Fruit fly (Drosophila melanogaster) whole organism, embryonic: Measurements from ENCODE around the gene CG7985.
A peak's percentile ranks its signal among the peaks of the same experiment; 100 is the strongest.

Experiments
- Atf-2 ChIP-seq: fragments of 200-800 bp; sonication (Bioruptor generic); optimal IDR thresholded peaks from 2 replicates; lab custom pipeline; 2016; ENCODE audit warnings: missing biosample characterization, missing genetic modification characterization
- Atf6 ChIP-seq: fragments of 200-800 bp; sonication (Bioruptor generic); IDR thresholded peaks from 2 replicates; pipeline ENCODE4 v1.3.6; 2022; ENCODE audit warnings: missing biosample characterization, missing genetic modification characterization
- CG10209 ChIP-seq: fragments of 200-800 bp; sonication (Bioruptor generic); optimal IDR thresholded peaks from 3 replicates; lab custom pipeline; 2017; ENCODE audit warnings: missing biosample characterization, mild to moderate bottlenecking, missing genetic modification characterization, missing genetic modification reagents
- CG10959 ChIP-seq: fragments of 200-800 bp; sonication (Bioruptor generic); IDR thresholded peaks from 2 replicates; pipeline ENCODE4 v1.3.6; 2022; ENCODE audit warnings: missing biosample characterization, missing genetic modification characterization
- CG10979 ChIP-seq: fragments of 200-800 bp; sonication (Bioruptor generic); optimal IDR thresholded peaks from 2 replicates; lab custom pipeline; 2018; ENCODE audit warnings: missing biosample characterization, mild to moderate bottlenecking, missing genetic modification characterization, moderate library complexity
- CG12155 ChIP-seq: fragments of 200-800 bp; sonication (Bioruptor generic); optimal IDR thresholded peaks from 3 replicates; lab custom pipeline; 2016; ENCODE audit warnings: missing biosample characterization, missing genetic modification characterization
- CG13624 ChIP-seq: fragments of 200-800 bp; sonication (Bioruptor generic); optimal IDR thresholded peaks from 2 replicates; lab custom pipeline; 2016; ENCODE audit warnings: missing biosample characterization, missing genetic modification characterization
- CG14667 ChIP-seq: fragments of 200-800 bp; sonication (Bioruptor generic); IDR thresholded peaks from 2 replicates; pipeline ENCODE4 v1.3.6; 2022; ENCODE audit warnings: missing biosample characterization, missing genetic modification characterization
- CG1529 ChIP-seq: fragments of 200-800 bp; sonication (Bioruptor generic); optimal IDR thresholded peaks from 3 replicates; lab custom pipeline; 2018; ENCODE audit warnings: missing biosample characterization, missing genetic modification characterization
- CG16815 ChIP-seq: fragments of 200-800 bp; sonication (Bioruptor generic); optimal IDR thresholded peaks from 3 replicates; lab custom pipeline; 2017; ENCODE audit warnings: missing biosample characterization, mild to moderate bottlenecking, missing genetic modification characterization
- CG17328 ChIP-seq: fragments of 200-800 bp; sonication (Bioruptor generic); IDR thresholded peaks from 2 replicates; pipeline ENCODE4 v1.3.6; 2022; ENCODE audit warnings: missing biosample characterization, missing genetic modification characterization
- CG17568 ChIP-seq: fragments of 200-800 bp; sonication (Bioruptor generic); optimal IDR thresholded peaks from 2 replicates; lab custom pipeline; 2018; ENCODE audit warnings: missing biosample characterization, mild to moderate bottlenecking, missing genetic modification characterization, moderate library complexity
- CG30020 ChIP-seq: fragments of 200-800 bp; optimal IDR thresholded peaks from 2 replicates; lab custom pipeline; 2019; ENCODE audit warnings: missing biosample characterization, mild to moderate bottlenecking, missing genetic modification characterization, moderate library complexity
- CG31224 ChIP-seq: fragments of 200-800 bp; sonication (Bioruptor generic); IDR thresholded peaks from 2 replicates; pipeline ENCODE4 v1.3.6; 2022; ENCODE audit warnings: missing biosample characterization, missing genetic modification characterization
- CG4328 ChIP-seq: fragments of 200-800 bp; sonication (Bioruptor generic); optimal IDR thresholded peaks from 3 replicates; lab custom pipeline; 2017; ENCODE audit warnings: missing biosample characterization, missing genetic modification reagents, missing genetic modification characterization
- CG6175 ChIP-seq: fragments of 200-800 bp; sonication (Bioruptor generic); IDR thresholded peaks from 3 replicates; pipeline ENCODE4 v1.3.6; 2022; ENCODE audit warnings: missing biosample characterization, missing genetic modification characterization
- CG7372 ChIP-seq: fragments of 200-800 bp; sonication (Bioruptor generic); IDR thresholded peaks from 2 replicates; pipeline ENCODE4 v1.3.6; 2022; ENCODE audit warnings: missing biosample characterization, missing genetic modification characterization
- CG7786 ChIP-seq: fragments of 200-800 bp; sonication (Bioruptor generic); optimal IDR thresholded peaks from 2 replicates; lab custom pipeline; 2016; ENCODE audit warnings: missing biosample characterization, missing genetic modification characterization
- CG8388 ChIP-seq: fragments of 200-800 bp; sonication (Bioruptor generic); optimal IDR thresholded peaks from 2 replicates; lab custom pipeline; 2019; ENCODE audit warnings: missing biosample characterization, mild to moderate bottlenecking, missing genetic modification characterization, moderate library complexity
- Hey ChIP-seq: fragments of 200-800 bp; sonication (Bioruptor generic); optimal IDR thresholded peaks from 3 replicates; lab custom pipeline; 2018; ENCODE audit warnings: missing biosample characterization, mild to moderate bottlenecking, missing genetic modification characterization
- Med ChIP-seq: fragments of 200-800 bp; sonication (Bioruptor generic); peaks from one replicate; lab custom pipeline; 2016; ENCODE audit warnings: missing biosample characterization, missing genetic modification characterization, mild to moderate bottlenecking, inconsistent platforms, moderate library complexity
- Mes4 ChIP-seq: fragments of 200-800 bp; sonication (Bioruptor generic); optimal IDR thresholded peaks from 2 replicates; lab custom pipeline; 2016; ENCODE audit warnings: missing biosample characterization, missing genetic modification characterization
- Nf-YB ChIP-seq: fragments of 200-800 bp; sonication (Bioruptor generic); optimal IDR thresholded peaks from 3 replicates; lab custom pipeline; 2019; ENCODE audit warnings: missing biosample characterization, mild to moderate bottlenecking, missing genetic modification characterization, moderate library complexity
- NfI ChIP-seq: fragments of 200-800 bp; sonication (Bioruptor generic); optimal IDR thresholded peaks from 3 replicates; lab custom pipeline; 2018; ENCODE audit warnings: missing biosample characterization, mild to moderate bottlenecking, missing genetic modification characterization, moderate library complexity
- Rx ChIP-seq: fragments of 200-800 bp; sonication (Bioruptor generic); IDR thresholded peaks from 2 replicates; pipeline ENCODE4 v1.3.6; 2022; ENCODE audit warnings: missing biosample characterization, missing genetic modification characterization
- Scr ChIP-seq: fragments of 200-800 bp; sonication (Bioruptor generic); IDR thresholded peaks from 2 replicates; pipeline ENCODE4 v1.3.6; 2022; ENCODE audit warnings: missing biosample characterization, missing genetic modification characterization; ENCODE audit not compliant: partially characterized antibody
- Vsx1 ChIP-seq: fragments of 200-800 bp; sonication (Bioruptor generic); optimal IDR thresholded peaks from 2 replicates; lab custom pipeline; 2017; ENCODE audit warnings: missing biosample characterization, mild to moderate bottlenecking, missing genetic modification characterization, missing genetic modification reagents
- ab ChIP-seq: fragments of 200-800 bp; sonication (Bioruptor generic); optimal IDR thresholded peaks from 2 replicates; lab custom pipeline; 2016; ENCODE audit warnings: missing biosample characterization, missing genetic modification characterization
- chinmo ChIP-seq: fragments of 200-800 bp; sonication (Bioruptor generic); IDR thresholded peaks from 4 replicates; pipeline ENCODE4 v1.3.6; 2022; ENCODE audit warnings: missing biosample characterization, missing genetic modification characterization; ENCODE audit not compliant: partially characterized antibody
- ewg ChIP-seq: fragments of 200-800 bp; sonication (Bioruptor generic); optimal IDR thresholded peaks from 3 replicates; lab custom pipeline; 2017; ENCODE audit warnings: mild to moderate bottlenecking, missing biosample characterization, missing genetic modification reagents, missing genetic modification characterization
- exex ChIP-seq: fragments of 200-800 bp; sonication (Bioruptor generic); optimal IDR thresholded peaks from 4 replicates; lab custom pipeline; 2018; ENCODE audit warnings: missing biosample characterization, mild to moderate bottlenecking, missing genetic modification characterization, moderate library complexity
- fd64A ChIP-seq: fragments of 200-800 bp; sonication (Bioruptor generic); optimal IDR thresholded peaks from 3 replicates; lab custom pipeline; 2018; ENCODE audit warnings: missing biosample characterization, mild to moderate bottlenecking, missing genetic modification characterization
- fd96Cb ChIP-seq: fragments of 200-800 bp; sonication (Bioruptor generic); optimal IDR thresholded peaks from 2 replicates; lab custom pipeline; 2018; ENCODE audit warnings: missing biosample characterization, mild to moderate bottlenecking, missing genetic modification characterization, moderate library complexity
- gsb-n ChIP-seq: fragments of 200-800 bp; sonication (Bioruptor generic); optimal IDR thresholded peaks from 3 replicates; lab custom pipeline; 2018; ENCODE audit warnings: missing biosample characterization, mild to moderate bottlenecking, missing genetic modification characterization
- ham ChIP-seq: fragments of 200-800 bp; sonication (Bioruptor generic); IDR thresholded peaks from 2 replicates; pipeline ENCODE4 v1.3.6; 2022; ENCODE audit warnings: missing biosample characterization, missing genetic modification characterization
- kay ChIP-seq: fragments of 200-800 bp; sonication (Bioruptor generic); optimal IDR thresholded peaks from 2 replicates; lab custom pipeline; 2016; ENCODE audit warnings: missing biosample characterization, missing genetic modification characterization
- lbe ChIP-seq: fragments of 200-800 bp; sonication (Bioruptor generic); optimal IDR thresholded peaks from 2 replicates; lab custom pipeline; 2016; ENCODE audit warnings: missing biosample characterization, mild to moderate bottlenecking, missing genetic modification characterization
- nerfin-1 ChIP-seq: fragments of 200-800 bp; sonication (Bioruptor generic); optimal IDR thresholded peaks from 3 replicates; lab custom pipeline; 2019; ENCODE audit warnings: missing biosample characterization, mild to moderate bottlenecking, missing genetic modification characterization, moderate library complexity
- odd ChIP-seq: fragments of 200-800 bp; sonication (Bioruptor generic); optimal IDR thresholded peaks from 2 replicates; lab custom pipeline; 2017; ENCODE audit warnings: missing biosample characterization, mild to moderate bottlenecking, missing genetic modification characterization
- onecut ChIP-seq: fragments of 200-800 bp; sonication (Bioruptor generic); IDR thresholded peaks from 2 replicates; pipeline ENCODE4 v1.3.6; 2022; ENCODE audit warnings: missing biosample characterization, missing genetic modification characterization
- org-1 ChIP-seq: fragments of 200-800 bp; sonication (Bioruptor generic); optimal IDR thresholded peaks from 2 replicates; lab custom pipeline; 2017; ENCODE audit warnings: missing biosample characterization, missing genetic modification characterization
- pho ChIP-seq: fragments of 200-800 bp; sonication (Bioruptor generic); optimal IDR thresholded peaks from 2 replicates; lab custom pipeline; 2016; ENCODE audit warnings: missing biosample characterization, missing genetic modification characterization
- pzg ChIP-seq: fragments of 200-800 bp; sonication (Bioruptor generic); optimal IDR thresholded peaks from 3 replicates; lab custom pipeline; 2018; ENCODE audit warnings: missing biosample characterization, mild to moderate bottlenecking, missing genetic modification characterization, moderate library complexity
- ro ChIP-seq: fragments of 200-800 bp; sonication (Bioruptor generic); IDR thresholded peaks from 2 replicates; pipeline ENCODE4 v1.3.6; 2022; ENCODE audit warnings: missing biosample characterization, missing genetic modification characterization
- sens-2 ChIP-seq: fragments of 200-800 bp; sonication (Bioruptor generic); IDR thresholded peaks from 2 replicates; pipeline ENCODE4 v1.3.6; 2022; ENCODE audit warnings: missing biosample characterization, missing genetic modification characterization
- seq ChIP-seq: fragments of 200-800 bp; sonication (Bioruptor generic); IDR thresholded peaks from 2 replicates; pipeline ENCODE4 v1.3.6; 2022; ENCODE audit warnings: missing biosample characterization, missing genetic modification characterization
- sima ChIP-seq: fragments of 200-800 bp; sonication (Bioruptor generic); optimal IDR thresholded peaks from 2 replicates; lab custom pipeline; 2016; ENCODE audit warnings: missing biosample characterization, missing genetic modification characterization
- slou ChIP-seq: fragments of 200-800 bp; sonication (Bioruptor generic); optimal IDR thresholded peaks from 3 replicates; lab custom pipeline; 2016; ENCODE audit warnings: missing biosample characterization, missing genetic modification characterization
- sug ChIP-seq: fragments of 200-800 bp; optimal IDR thresholded peaks from 2 replicates; lab custom pipeline; 2019; ENCODE audit warnings: missing biosample characterization, mild to moderate bottlenecking, missing genetic modification characterization, moderate library complexity
- vnd ChIP-seq: fragments of 200-800 bp; sonication (Bioruptor generic); IDR thresholded peaks from 3 replicates; pipeline ENCODE4 v1.3.6; 2022; ENCODE audit warnings: missing biosample characterization, missing genetic modification characterization; ENCODE audit not compliant: partially characterized antibody
- zen ChIP-seq: fragments of 200-800 bp; sonication (Bioruptor generic); optimal IDR thresholded peaks from 3 replicates; lab custom pipeline; 2018; ENCODE audit warnings: missing biosample characterization, mild to moderate bottlenecking, missing genetic modification characterization, moderate library complexity

The CG7985 gene

DNA sequence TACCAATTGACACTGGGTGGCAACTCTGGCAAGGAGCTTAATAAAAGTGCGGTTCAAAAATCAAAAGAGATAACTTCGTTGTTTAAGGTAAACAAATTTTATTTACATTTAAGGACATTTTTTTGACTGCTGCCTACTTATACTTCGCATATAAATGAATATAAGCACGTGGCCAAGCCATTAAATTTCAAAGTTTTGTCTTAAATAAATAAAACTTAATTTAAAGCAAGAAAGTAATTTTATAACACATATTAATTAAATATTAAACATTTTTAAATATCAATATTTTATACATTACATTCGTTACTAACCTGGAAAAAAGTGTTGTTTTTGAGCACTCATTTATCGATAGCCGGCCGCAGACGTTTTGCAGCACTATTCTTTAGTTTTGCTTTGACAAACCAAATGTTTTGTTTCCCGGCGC, 10.9 kb upstream of the CG7985 start, which contains the start of the genes CG12321 and MED17 (continued):
- peak; percentile 46 for TF ChIP-seq pzg
- peak; percentile 81 for TF ChIP-seq sug (tag; lab: Kevin White, UChicago)
- TF ChIP-seq CG17568 (GFP tag; lab: Kevin White, UChicago), result no peak
- TF ChIP-seq CG4328 (GFP tag; lab: Kevin White, UChicago), result peak; percentile 78
- TF ChIP-seq odd (GFP tag; lab: Kevin White, UChicago), result peak; percentile 58
- TF ChIP-seq pho (GFP tag; lab: Kevin White, UChicago), result peak; percentile 67
- no peak for TF ChIP-seq ham (GFP tag; lab: Robert Waterston, UW)
- 0 out of 2 replicates have a peak, but pooled peaks have one; percentile 16 for TF ChIP-seq Scr
- peak; percentile 59 for TF ChIP-seq kay (GFP tag; lab: Kevin White, UChicago)
- TF ChIP-seq org-1, result peak; percentile 62
- peak; percentile 92 for TF ChIP-seq CG10209 (GFP tag; lab: Kevin White, UChicago)
- peak; percentile 85 for TF ChIP-seq fd96Cb (tag; lab: Kevin White, UChicago)
- TF ChIP-seq CG10979 (tag; lab: Kevin White, UChicago), result peak; percentile 85
- peak; percentile 73 for TF ChIP-seq CG10959 (GFP tag; lab: Robert Waterston, UW)
- TF ChIP-seq Vsx1, result no peak
- peak; percentile 82 for TF ChIP-seq ewg (GFP tag; lab: Kevin White, UChicago)
- peak; percentile 83 for TF ChIP-seq CG31224 (GFP tag; lab: Robert Waterston, UW)
- TF ChIP-seq Atf-2, result peak; percentile 29
- TF ChIP-seq sens-2, result no peak; the same call in 1 of the 2 replicates
- TF ChIP-seq zen (tag; lab: Kevin White, UChicago), result peak; percentile 87
- no peak for TF ChIP-seq chinmo (GFP tag; lab: Robert Waterston, UW)
- TF ChIP-seq CG12155 (GFP tag; lab: Kevin White, UChicago), result peak; percentile 90
- TF ChIP-seq NfI (GFP tag; lab: Kevin White, UChicago), result peak; percentile 89
- TF ChIP-seq gsb-n, result peak; percentile 70
- peak; percentile 61 for TF ChIP-seq exex (tag; lab: Kevin White, UChicago)
- TF ChIP-seq ab (GFP tag; lab: Kevin White, UChicago), result peak; percentile 41
- TF ChIP-seq sima, result no peak
- peak; percentile 65 for TF ChIP-seq nerfin-1 (tag; lab: Kevin White, UChicago)
- TF ChIP-seq vnd (GFP tag; lab: Robert Waterston, UW), result no peak
- peak; percentile 73 for TF ChIP-seq CG30020 (tag; lab: Kevin White, UChicago)
- peak; percentile 92 for TF ChIP-seq Med (GFP tag; lab: Kevin White, UChicago)
- peak; percentile 75 for TF ChIP-seq seq (GFP tag; lab: Robert Waterston, UW)
- peak; percentile 89 for TF ChIP-seq lbe (GFP tag; lab: Kevin White, UChicago)
- TF ChIP-seq onecut (GFP tag; lab: Robert Waterston, UW), result peak; percentile 64
- TF ChIP-seq CG1529 (GFP tag; lab: Kevin White, UChicago), result peak; percentile 68
- TF ChIP-seq fd64A (GFP tag; lab: Kevin White, UChicago), result no peak
- peak; percentile 56 for TF ChIP-seq CG7786 (GFP tag; lab: Kevin White, UChicago)
- TF ChIP-seq Nf-YB (GFP tag; lab: Kevin White, UChicago), result peak; percentile 54
- no peak for TF ChIP-seq Hey (tag; lab: Kevin White, UChicago)
- peak; percentile 80 for TF ChIP-seq Rx
- TF ChIP-seq ro, result peak; percentile 67
- peak; percentile 79; the same call in 2 of the 3 replicates for TF ChIP-seq CG6175 (GFP tag; lab: Robert Waterston, UW)
- TF ChIP-seq CG17328 (GFP tag; lab: Robert Waterston, UW), result peak; percentile 75
- TF ChIP-seq CG14667 (GFP tag; lab: Robert Waterston, UW), result peak; percentile 79
- TF ChIP-seq Atf6 (GFP tag; lab: Robert Waterston, UW), result peak; percentile 82
- TF ChIP-seq slou, result peak; percentile 82
- TF ChIP-seq CG8388 (GFP tag; lab: Kevin White, UChicago), result peak; percentile 80
- peak; percentile 92 for TF ChIP-seq CG16815
- peak; percentile 33 for TF ChIP-seq Mes4 (GFP tag; lab: Kevin White, UChicago)
- TF ChIP-seq CG7372 (GFP tag; lab: Robert Waterston, UW), result peak; percentile 87
- peak; percentile 60 for TF ChIP-seq CG13624
